Worm (Caenorhabditis elegans): Measurements from ENCODE around the gene skr-10.

skr-10 gene

DNA sequence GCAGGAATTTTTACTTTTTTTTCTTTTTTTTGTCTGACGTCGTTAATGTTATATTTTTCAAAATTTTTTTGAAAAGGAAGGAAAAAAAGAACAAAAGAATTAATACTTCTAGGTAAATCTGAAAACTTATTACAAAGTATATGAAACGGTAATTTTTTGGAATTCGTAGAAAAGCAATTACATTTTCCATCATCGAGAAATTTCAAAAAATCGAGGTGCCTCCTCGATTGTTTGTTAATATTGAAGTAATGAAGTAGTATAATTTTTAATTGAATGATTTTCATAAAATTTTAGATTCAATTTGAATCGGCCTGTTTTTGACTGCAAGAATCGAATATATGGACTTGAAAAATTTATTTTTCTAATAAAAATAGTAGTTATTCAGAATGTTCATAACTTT is 44.8 kb downstream of the skr-10 start:
- TF ChIP-seq lin-39 (tag; optimal IDR thresholded peaks at IDR 0.05) (no peak), snpc-1.2 (GFP tag; IDR thresholded peaks at IDR 0.05) (peak; percentile 75)

DNA sequence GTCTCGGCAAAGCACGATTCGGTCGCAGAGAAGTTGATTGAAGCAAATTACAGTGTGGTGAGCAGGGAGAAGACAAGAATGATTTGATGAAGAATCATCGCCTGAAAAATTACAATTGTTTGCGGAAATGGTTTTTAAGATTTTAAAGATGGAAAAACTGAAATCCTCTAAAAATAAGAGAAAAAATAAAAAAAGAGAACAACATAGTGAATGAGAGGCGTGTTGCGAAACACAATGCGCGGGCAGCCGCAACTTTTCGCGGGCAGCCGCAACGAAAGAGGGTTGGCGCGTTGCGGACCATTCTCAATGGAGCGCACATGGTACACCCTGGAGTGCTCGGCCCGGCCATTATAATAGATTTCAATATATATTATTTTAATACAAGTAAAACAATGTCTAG is 47.9 kb downstream of the skr-10 start, which contains the start of gene Y105C5B.20:
Gene Y105C5B.20 (minus strand): TSS at position 101 of the 400 bp plus-strand sequence.
- TF ChIP-seq php-3 (GFP tag; IDR thresholded peaks at IDR 0.05) (no peak), aha-1 (tag) (peak; percentile 72)
